Fruit fly (Drosophila melanogaster) whole organism, adult: ENCODE data around the gene MED15.

Experiments used
- CG11617 ChIP-seq: fragments of 200-800 bp; sonication (Bioruptor generic); optimal IDR thresholded peaks from 2 replicates; lab custom pipeline; 2017; ENCODE audit warnings: mild to moderate bottlenecking, missing biosample characterization, missing genetic modification reagents, missing genetic modification characterization
- CG14711 ChIP-seq: fragments of 200-800 bp; sonication (Bioruptor generic); optimal IDR thresholded peaks from 2 replicates; lab custom pipeline; 2018; ENCODE audit warnings: missing biosample characterization, mild to moderate bottlenecking, missing genetic modification characterization, moderate library complexity
- CG7045 ChIP-seq: fragments of 200-800 bp; sonication (Bioruptor generic); optimal IDR thresholded peaks from 2 replicates; lab custom pipeline; 2017; ENCODE audit warnings: missing biosample characterization, mild to moderate bottlenecking, missing genetic modification characterization
- Clk ChIP-seq: fragments of 200-800 bp; sonication (Bioruptor generic); optimal IDR thresholded peaks from 2 replicates; lab custom pipeline; 2017; ENCODE audit warnings: missing biosample characterization, missing genetic modification characterization
- kay ChIP-seq: fragments of 200-800 bp; sonication (Bioruptor generic); peaks from one replicate; lab custom pipeline; 2016; ENCODE audit warnings: missing biosample characterization, missing genetic modification characterization, borderline replicate concordance
- ovo ChIP-seq: fragments of 200-800 bp; sonication (Bioruptor generic); optimal IDR thresholded peaks from 2 replicates; lab custom pipeline; 2016; ENCODE audit warnings: missing biosample characterization, missing genetic modification characterization
- pad ChIP-seq: fragments of 200-800 bp; sonication (Bioruptor generic); optimal IDR thresholded peaks from 3 replicates; lab custom pipeline; 2017; ENCODE audit warnings: missing biosample characterization, missing genetic modification characterization, mild to moderate bottlenecking, moderate library complexity, missing genetic modification reagents
- tj ChIP-seq: fragments of 200-800 bp; sonication (Bioruptor generic); optimal IDR thresholded peaks from 3 replicates; lab custom pipeline; 2017; ENCODE audit warnings: missing biosample characterization, mild to moderate bottlenecking, missing genetic modification characterization, moderate library complexity

DNA sequence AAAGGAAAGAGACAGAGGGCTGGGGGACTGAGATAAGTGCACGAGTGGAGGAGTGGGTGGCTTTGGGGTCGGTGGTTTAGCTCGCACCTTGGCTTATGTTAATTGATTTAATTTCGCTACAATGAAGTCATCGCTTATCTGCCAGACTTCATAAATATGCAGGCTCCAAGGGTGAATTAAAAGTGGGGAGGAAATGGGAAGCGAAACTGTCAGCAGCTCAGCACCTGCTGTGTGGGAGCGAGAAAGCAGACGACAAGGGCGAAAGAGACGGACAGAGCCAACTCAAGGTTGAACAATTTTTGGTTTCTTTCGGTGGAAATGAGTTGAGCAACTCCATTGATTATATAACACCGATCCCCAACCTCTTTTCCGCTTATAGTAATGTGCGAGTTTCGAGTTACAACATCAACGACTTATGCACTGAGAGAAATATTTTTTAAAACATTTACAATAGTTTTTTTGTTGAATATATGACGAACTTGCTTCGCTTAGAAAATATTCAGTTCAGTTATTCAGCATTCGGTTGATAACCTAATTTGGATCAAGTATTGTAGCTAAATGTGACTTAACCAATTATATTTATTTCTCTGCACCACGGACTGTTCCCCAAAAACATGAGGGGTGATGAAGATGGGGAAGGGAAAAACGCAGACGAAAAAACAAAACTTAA is 47.7 kb downstream of the MED15 start:
- TF ChIP-seq pad (GFP tag; lab: Kevin White, UChicago) (no peak), Clk (GFP tag; lab: Kevin White, UChicago) (no peak), tj (no peak), CG14711 (tag; lab: Kevin White, UChicago) (no peak), kay (no peak), CG7045 (GFP tag; lab: Kevin White, UChicago) (no peak), ovo (GFP tag; lab: Kevin White, UChicago) (no peak), CG11617 (GFP tag; lab: Kevin White, UChicago) (no peak)
